Worm (Caenorhabditis elegans): ENCODE measurements around the gene ztf-31.
A peak's percentile ranks its signal among the peaks of the same experiment; 100 is the strongest.

ztf-31 gene

ce11 chrIII:7241065-7241464 lies at the start of gene ztf-31:
TSS of gene ztf-31 (plus strand) at chrIII:7241365.
- TF ChIP-seq cebp-2 (GFP tag; IDR thresholded peaks at IDR 0.05), result no peak

DNA sequence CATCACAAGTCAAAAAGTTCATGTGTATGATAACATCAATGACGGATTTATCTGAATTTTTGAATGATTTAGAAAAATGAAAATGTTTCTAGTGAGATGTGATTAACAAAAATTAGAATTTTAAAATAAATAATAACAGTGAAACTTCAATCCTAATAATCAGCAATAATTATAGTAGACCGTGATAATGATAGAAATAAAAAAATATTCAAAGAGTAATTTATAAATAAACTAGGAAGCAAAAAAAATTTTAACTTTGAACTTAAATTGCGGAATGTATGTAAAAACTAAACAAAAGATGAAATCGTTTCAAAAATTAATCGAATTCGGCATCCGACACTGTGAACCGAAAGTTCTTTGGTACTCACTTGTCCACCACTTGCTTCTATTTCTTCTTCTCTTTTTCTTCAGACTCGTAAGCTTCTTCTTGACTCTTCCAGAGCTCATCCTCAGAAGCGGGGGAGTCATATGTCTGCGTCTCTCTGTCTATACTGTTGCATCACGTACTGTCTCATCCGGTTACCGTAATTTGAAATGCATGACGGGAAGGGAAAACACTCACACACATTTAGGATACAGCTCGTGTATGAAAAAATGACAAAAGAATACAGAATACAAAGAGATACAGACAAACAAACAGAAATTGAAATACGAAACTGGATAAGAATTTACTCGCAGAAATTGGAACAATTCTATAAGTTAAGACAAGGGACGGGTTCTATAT lies 48.1 kb upstream of the ztf-31 start, which contains the start of gene mec-14:
Gene mec-14 (minus strand): TSS at position 51 of the 724 bp plus-strand sequence.
- no peak for TF ChIP-seq hrde-1 (tag; optimal IDR thresholded peaks at IDR 0.05; ENCODE audit: borderline replicate concordance)
- TF ChIP-seq nfya-2 (GFP tag; IDR thresholded peaks at IDR 0.05), result no peak
- TF ChIP-seq hmg-1.2 (GFP tag; IDR thresholded peaks at IDR 0.05), result peak; percentile 54; the same call in 1 of the 2 replicates
- TF ChIP-seq mcd-1 (GFP tag; IDR thresholded peaks at IDR 0.05), result no peak

ce11 chrIII:7195325-7195724 lies 45.8 kb upstream of the ztf-31 start, which contains the start of gene F37C12.18:
TSS of gene F37C12.18 (minus strand) at chrIII:7195425.
- no peak for TF ChIP-seq dpff-1 (tag; optimal IDR thresholded peaks at IDR 0.05)
- TF ChIP-seq ztf-3 (GFP tag; optimal IDR thresholded peaks at IDR 0.05), result no peak
- no peak for TF ChIP-seq cebp-2 (GFP tag; IDR thresholded peaks at IDR 0.05)
- TF ChIP-seq ceh-79 (tag; optimal IDR thresholded peaks at IDR 0.05), result no peak
- TF ChIP-seq nhr-27 (tag; optimal IDR thresholded peaks at IDR 0.05), result no peak
- TF ChIP-seq ceh-91 (GFP tag; IDR thresholded peaks at IDR 0.05), result no peak
- TF ChIP-seq unc-130 (GFP tag; optimal IDR thresholded peaks at IDR 0.05), result no peak
- no peak for TF ChIP-seq bed-2 (GFP tag; IDR thresholded peaks at IDR 0.05)
- no peak for TF ChIP-seq Y53F4B.3 (GFP tag; IDR thresholded peaks at IDR 0.05)
- no peak for TF ChIP-seq snpc-1.1 (tag; optimal IDR thresholded peaks at IDR 0.05; ENCODE audit: insufficient read depth)
- no peak for TF ChIP-seq ztf-6 (GFP tag; IDR thresholded peaks at IDR 0.05)
- no peak for TF ChIP-seq gei-17 (GFP tag; optimal IDR thresholded peaks at IDR 0.05)
- TF ChIP-seq lsy-27 (tag; optimal IDR thresholded peaks at IDR 0.05; ENCODE audit: borderline replicate concordance, insufficient read depth), result no peak
- no peak for TF ChIP-seq lsl-1 (GFP tag; optimal IDR thresholded peaks at IDR 0.05)
- no peak for TF ChIP-seq hsf-1 (GFP tag; IDR thresholded peaks at IDR 0.05)

ce11 chrIII:7197973-7198372 lies 43.2 kb upstream of the ztf-31 start, which contains the start of gene exos-9:
TSS of gene exos-9 (minus strand) at chrIII:7198073.
- TF ChIP-seq lin-54 (GFP tag; optimal IDR thresholded peaks at IDR 0.05), result peak; percentile 2
- TF ChIP-seq snpc-3.4 (tag; optimal IDR thresholded peaks at IDR 0.05), result no peak
- no peak for TF ChIP-seq snpc-4 (GFP tag; optimal IDR thresholded peaks at IDR 0.05)
- peak in 1 of 4 experiments; percentile 19 for TF ChIP-seq snpc-4 (tag; optimal IDR thresholded peaks at IDR 0.05)

DNA sequence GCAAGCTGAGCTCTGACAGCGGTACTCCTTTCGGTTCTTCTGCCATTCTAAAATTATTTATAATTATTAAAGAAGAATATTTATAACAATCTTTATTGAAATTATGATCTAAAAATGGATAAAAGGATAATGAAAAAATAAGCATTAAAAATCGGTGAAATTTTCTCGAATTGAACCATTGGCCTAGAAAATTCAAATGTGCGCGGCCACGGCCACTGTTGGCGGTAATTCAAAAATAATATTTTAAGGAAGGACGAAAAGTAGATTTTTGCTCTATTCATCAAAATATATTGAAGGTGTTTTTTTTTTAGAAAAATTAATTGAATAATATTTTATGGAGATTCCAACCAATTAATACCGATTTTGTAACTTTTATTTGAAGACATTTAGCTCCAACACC lies 42.3 kb upstream of the ztf-31 start, which contains the start of gene pfd-5:
Gene pfd-5 (minus strand): TSS at position 47 of the 400 bp plus-strand sequence.
- TF ChIP-seq ceh-58 (GFP tag; IDR thresholded peaks at IDR 0.05) (no peak), hmg-1.2 (GFP tag; IDR thresholded peaks at IDR 0.05) (no peak), somi-1 (GFP tag; optimal IDR thresholded peaks at IDR 0.05) (no peak), ceh-91 (GFP tag; IDR thresholded peaks at IDR 0.05) (no peak), mcd-1 (GFP tag; IDR thresholded peaks at IDR 0.05) (peak; percentile 55; the same call in 1 of the 2 replicates), hsf-1 (GFP tag; IDR thresholded peaks at IDR 0.05) (0 out of 2 replicates have a peak, but pooled peaks have one; percentile 46), efl-1 (GFP tag; optimal IDR thresholded peaks at IDR 0.05) (peak; percentile 90), lin-26 (GFP tag; IDR thresholded peaks at IDR 0.05) (no peak), dox-1 (GFP tag; IDR thresholded peaks at IDR 0.05) (no peak), lsl-1 (GFP tag; optimal IDR thresholded peaks at IDR 0.05) (peak; percentile 11), hlh-12 (tag; optimal IDR thresholded peaks at IDR 0.05) (no peak), rcor-1 (GFP tag; IDR thresholded peaks at IDR 0.05) (peak; percentile 60), nhr-27 (tag; optimal IDR thresholded peaks at IDR 0.05) (no peak), T26A5.8 (tag; optimal IDR thresholded peaks at IDR 0.05) (no peak), sea-2 (GFP tag; IDR thresholded peaks at IDR 0.05) (no peak), F33H1.4 (GFP tag; IDR thresholded peaks at IDR 0.05) (peak; percentile 63), nfya-2 (GFP tag; IDR thresholded peaks at IDR 0.05) (no peak), ztf-18 (tag; optimal IDR thresholded peaks at IDR 0.05) (peak; percentile 11), zim-3 (tag; optimal IDR thresholded peaks at IDR 0.05) (no peak), repo-1 (tag; optimal IDR thresholded peaks at IDR 0.05) (no peak), unc-130 (GFP tag; optimal IDR thresholded peaks at IDR 0.05) (peak; percentile 66), atf-7 (tag; optimal IDR thresholded peaks at IDR 0.05) (no peak), K11D2.4 (GFP tag; IDR thresholded peaks at IDR 0.05) (no peak), mel-28 (tag; optimal IDR thresholded peaks at IDR 0.05; ENCODE audit: borderline replicate concordance) (no peak), zfh-2 (GFP tag; conservative IDR thresholded peaks at IDR 0.05) (no peak)

Data from whole organism, young adult.